Fruit fly (Drosophila melanogaster): ENCODE data around the gene CG44000.

CG44000 gene

DNA sequence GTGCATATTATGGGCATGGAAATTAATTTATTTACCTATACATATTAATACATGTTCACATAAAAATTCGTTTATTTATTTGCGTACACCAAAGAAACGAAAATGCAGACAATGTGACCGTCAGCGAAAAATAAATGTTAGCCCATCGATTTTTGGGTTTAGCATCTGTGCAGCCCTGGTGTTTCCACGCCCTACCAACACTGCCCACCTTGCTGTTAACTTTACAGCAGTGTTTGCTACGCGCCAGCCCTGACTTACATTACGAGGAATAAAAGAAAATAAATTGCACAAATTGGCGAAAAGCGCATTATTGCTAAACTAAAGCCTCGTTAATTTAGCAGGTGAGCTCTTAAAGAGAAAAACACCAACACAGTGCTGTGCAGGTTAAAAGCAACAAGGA lies at the start of gene CG44000, which contains the start of the genes CG33995 and CG44001:
Gene CG44000, plus strand, starts transcription at position 228 of the 400 bp plus-strand sequence.
Gene CG33995, plus strand, starts transcription at position 228 of the 400 bp plus-strand sequence.
Gene CG44001, plus strand, starts transcription at position 228 of the 400 bp plus-strand sequence.
- TF ChIP-seq CG4496 (GFP tag; IDR thresholded peaks at IDR 0.05) (peak; percentile 41; the same call in 2 of the 3 replicates), Pif1B (GFP tag; optimal IDR thresholded peaks at IDR 0.05) (peak; percentile 0), CG34367 (tag; optimal IDR thresholded peaks at IDR 0.05) (no peak), CG8159 (tag; optimal IDR thresholded peaks at IDR 0.05) (peak; percentile 32), CG10348 (GFP tag; IDR thresholded peaks at IDR 0.05) (no peak), D1 (tag; optimal IDR thresholded peaks at IDR 0.05) (peak; percentile 3), Ets98B (GFP tag; IDR thresholded peaks at IDR 0.05) (peak; percentile 5), CG13204 (GFP tag; optimal IDR thresholded peaks at IDR 0.05) (no peak), Pif1A (GFP tag; optimal IDR thresholded peaks at IDR 0.05) (peak; percentile 7), gl (tag; optimal IDR thresholded peaks at IDR 0.05) (no peak), CG14655 (GFP tag; optimal IDR thresholded peaks at IDR 0.05) (peak; percentile 1), CG15710 (tag; optimal IDR thresholded peaks at IDR 0.05) (peak; percentile 18), CG17806 (tag; optimal IDR thresholded peaks at IDR 0.05) (no peak), Snoo (tag; optimal IDR thresholded peaks at IDR 0.05) (peak; percentile 6), fd96Ca (GFP tag; IDR thresholded peaks at IDR 0.05) (0 out of 3 replicates have a peak, but pooled peaks have one; percentile 43), rn (GFP tag; IDR thresholded peaks at IDR 0.05) (no peak), CG12605 (GFP tag; IDR thresholded peaks at IDR 0.05) (no peak)

- TF ChIP-seq CG14655 (GFP tag; optimal IDR thresholded peaks at IDR 0.05) (no peak), CG8159 (tag; optimal IDR thresholded peaks at IDR 0.05) (no peak), CG8301 (tag; optimal IDR thresholded peaks at IDR 0.05) (no peak), D1 (tag; optimal IDR thresholded peaks at IDR 0.05) (no peak)
Observed at dm6 chr2L:4995010-4995836, 47.8 kb upstream of the CG44000 start.

dm6 chr2L:4995837-4996136 lies 47.3 kb upstream of the CG44000 start:
- no peak for TF ChIP-seq CG9948 (tag; optimal IDR thresholded peaks at IDR 0.05)
- no peak for TF ChIP-seq CG17806 (tag; optimal IDR thresholded peaks at IDR 0.05)
- TF ChIP-seq CG12605 (GFP tag; IDR thresholded peaks at IDR 0.05), result no peak
- TF ChIP-seq CG8159 (tag; optimal IDR thresholded peaks at IDR 0.05), result no peak
- TF ChIP-seq CG4496 (GFP tag; IDR thresholded peaks at IDR 0.05), result no peak
- no peak for TF ChIP-seq gl (tag; optimal IDR thresholded peaks at IDR 0.05)
- no peak for TF ChIP-seq fd96Ca (GFP tag; IDR thresholded peaks at IDR 0.05)
- TF ChIP-seq D1 (tag; optimal IDR thresholded peaks at IDR 0.05), result no peak
- no peak for TF ChIP-seq Pif1A (GFP tag; optimal IDR thresholded peaks at IDR 0.05)

DNA sequence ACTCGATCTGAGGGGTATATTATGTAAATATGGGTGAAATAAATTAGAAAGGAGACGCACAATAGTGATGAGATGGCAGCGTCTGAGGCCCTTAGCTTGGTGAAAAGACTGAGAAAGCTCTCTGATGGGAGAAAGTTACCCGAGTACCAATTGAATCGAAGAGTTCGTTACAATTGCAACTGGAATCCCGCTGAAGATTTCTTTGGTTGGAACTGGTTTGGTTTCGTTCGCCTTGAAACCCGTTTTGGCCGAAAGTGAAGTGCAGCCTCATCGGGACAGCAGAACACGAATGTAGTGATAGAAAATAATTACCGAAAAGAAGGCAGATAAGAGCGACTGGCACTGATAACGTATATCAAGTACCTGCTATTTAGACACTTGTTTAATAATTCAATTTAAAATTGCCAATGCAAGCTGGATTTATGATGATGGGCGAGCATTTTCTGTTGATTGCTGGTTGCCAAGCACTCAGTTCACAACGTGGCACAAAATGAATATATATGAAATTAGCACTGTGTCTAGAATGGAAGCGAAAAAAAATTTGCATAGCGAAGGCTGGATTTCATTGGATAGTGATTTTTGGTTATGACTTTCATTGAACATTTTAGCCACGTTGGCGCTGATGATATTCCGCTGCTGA lies 46.7 kb upstream of the CG44000 start:
- TF ChIP-seq D1 (tag; optimal IDR thresholded peaks at IDR 0.05), result no peak
- TF ChIP-seq CG17806 (tag; optimal IDR thresholded peaks at IDR 0.05), result no peak
- TF ChIP-seq CG8159 (tag; optimal IDR thresholded peaks at IDR 0.05), result no peak
- no peak for TF ChIP-seq Snoo (tag; optimal IDR thresholded peaks at IDR 0.05)
- no peak for TF ChIP-seq Pif1A (GFP tag; optimal IDR thresholded peaks at IDR 0.05)
- no peak for TF ChIP-seq CG14655 (GFP tag; optimal IDR thresholded peaks at IDR 0.05)
- no peak for TF ChIP-seq Ets98B (GFP tag; IDR thresholded peaks at IDR 0.05)
- no peak for TF ChIP-seq gl (tag; optimal IDR thresholded peaks at IDR 0.05)
- TF ChIP-seq CG8301 (tag; optimal IDR thresholded peaks at IDR 0.05), result no peak
- no peak for TF ChIP-seq fd96Ca (GFP tag; IDR thresholded peaks at IDR 0.05)
- no peak for TF ChIP-seq CG15710 (tag; optimal IDR thresholded peaks at IDR 0.05)
- no peak for TF ChIP-seq EcR (GFP tag; optimal IDR thresholded peaks at IDR 0.05)
- TF ChIP-seq CG34367 (tag; optimal IDR thresholded peaks at IDR 0.05), result no peak
- TF ChIP-seq CG4496 (GFP tag; IDR thresholded peaks at IDR 0.05), result no peak
- TF ChIP-seq CG32121 (GFP tag; IDR thresholded peaks at IDR 0.05), result no peak
- TF ChIP-seq CG13204 (GFP tag; optimal IDR thresholded peaks at IDR 0.05), result no peak
- no peak for TF ChIP-seq CG12605 (GFP tag; IDR thresholded peaks at IDR 0.05)
- no peak for TF ChIP-seq rn (GFP tag; IDR thresholded peaks at IDR 0.05)
- TF ChIP-seq Pif1B (GFP tag; optimal IDR thresholded peaks at IDR 0.05), result no peak

DNA sequence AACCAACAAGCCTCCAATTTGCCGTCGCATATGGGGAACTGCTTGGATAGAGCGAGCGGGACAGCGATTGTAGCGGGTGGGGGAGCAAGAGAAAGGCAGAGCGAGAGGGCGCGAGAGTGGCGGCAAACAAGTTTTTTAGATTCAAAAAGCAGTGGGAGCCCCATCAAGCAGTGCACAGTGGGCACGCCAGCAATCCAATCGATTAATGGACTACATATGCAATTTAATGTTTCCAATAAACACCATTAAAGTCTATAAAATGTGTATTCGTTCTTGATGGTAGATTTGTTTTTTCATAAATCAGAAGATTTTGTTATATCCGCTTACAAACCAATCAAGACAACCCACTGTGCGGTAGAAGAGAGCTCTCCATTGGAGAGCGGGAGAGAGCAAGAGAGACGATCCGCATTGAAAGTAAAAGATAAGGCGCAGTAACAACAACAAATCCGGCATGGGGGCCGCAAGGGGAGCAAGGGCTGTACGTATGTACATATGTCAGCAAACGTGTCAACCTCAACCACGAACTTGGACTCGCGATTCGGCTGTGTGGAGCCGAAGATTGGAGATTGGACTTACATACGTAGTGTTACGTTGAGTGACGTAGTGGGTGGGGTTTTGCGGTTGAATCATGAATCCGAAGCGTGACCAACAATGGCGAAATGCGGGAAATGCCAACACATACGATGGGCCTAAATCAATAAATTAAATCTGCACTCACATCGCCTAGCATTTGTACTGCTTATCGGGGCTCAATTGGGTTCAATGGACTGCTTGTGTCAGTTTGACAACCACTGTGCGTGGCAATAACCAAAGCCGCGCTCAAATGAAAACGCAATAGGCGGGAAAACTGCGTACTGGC lies 45.4 kb upstream of the CG44000 start:
- peak; percentile 99 for TF ChIP-seq CG12605 (GFP tag; IDR thresholded peaks at IDR 0.05)
- TF ChIP-seq CG14655 (GFP tag; optimal IDR thresholded peaks at IDR 0.05), result peak; percentile 100
- TF ChIP-seq CG9948 (tag; optimal IDR thresholded peaks at IDR 0.05), result peak; percentile 99
- peak; percentile 100 for TF ChIP-seq CG4496 (GFP tag; IDR thresholded peaks at IDR 0.05)
- peak; percentile 98 for TF ChIP-seq CG15710 (tag; optimal IDR thresholded peaks at IDR 0.05)
- peak; percentile 96 for TF ChIP-seq CG10348 (GFP tag; IDR thresholded peaks at IDR 0.05)
- peak; percentile 94 for TF ChIP-seq D1 (tag; optimal IDR thresholded peaks at IDR 0.05)
- peak; percentile 95 for TF ChIP-seq EcR (GFP tag; optimal IDR thresholded peaks at IDR 0.05)
- TF ChIP-seq Pif1A (GFP tag; optimal IDR thresholded peaks at IDR 0.05), result peak; percentile 99
- TF ChIP-seq Ets98B (GFP tag; IDR thresholded peaks at IDR 0.05), result peak; percentile 100
- TF ChIP-seq CG32121 (GFP tag; IDR thresholded peaks at IDR 0.05), result peak; percentile 99
- TF ChIP-seq Snoo (tag; optimal IDR thresholded peaks at IDR 0.05), result peak; percentile 99
- peak; percentile 99 for TF ChIP-seq Pif1B (GFP tag; optimal IDR thresholded peaks at IDR 0.05)
- peak; percentile 98 for TF ChIP-seq gl (tag; optimal IDR thresholded peaks at IDR 0.05)
- TF ChIP-seq CG13204 (GFP tag; optimal IDR thresholded peaks at IDR 0.05), result peak; percentile 96
- peak; percentile 100 for TF ChIP-seq CG8301 (tag; optimal IDR thresholded peaks at IDR 0.05)
- peak; percentile 99 for TF ChIP-seq CG17806 (tag; optimal IDR thresholded peaks at IDR 0.05)
- TF ChIP-seq CG8159 (tag; optimal IDR thresholded peaks at IDR 0.05), result peak; percentile 99
- TF ChIP-seq rn (GFP tag; IDR thresholded peaks at IDR 0.05), result peak; percentile 98
- TF ChIP-seq CG34367 (tag; optimal IDR thresholded peaks at IDR 0.05), result peak; percentile 99
- TF ChIP-seq fd96Ca (GFP tag; IDR thresholded peaks at IDR 0.05), result peak; percentile 99

All from whole organism, pupa.